Fruit fly (Drosophila melanogaster): ENCODE data around the gene xit.

- TF ChIP-seq pros (GFP tag; optimal IDR thresholded peaks at IDR 0.05) (no peak), dysf (GFP tag; IDR thresholded peaks at IDR 0.05) (no peak), shn (GFP tag; optimal IDR thresholded peaks at IDR 0.05) (no peak), CG3838 (GFP tag; optimal IDR thresholded peaks at IDR 0.05) (no peak), Tbp (GFP tag; optimal IDR thresholded peaks at IDR 0.05) (no peak), Ssrp (tag; optimal IDR thresholded peaks at IDR 0.05) (peak; percentile 7), CG18619 (GFP tag; optimal IDR thresholded peaks at IDR 0.05) (no peak), CG32532 (GFP tag; IDR thresholded peaks at IDR 0.05) (no peak), dimm (GFP tag; IDR thresholded peaks at IDR 0.05) (no peak), h (optimal IDR thresholded peaks at IDR 0.05) (no peak), cwo (GFP tag; optimal IDR thresholded peaks at IDR 0.05) (no peak)
Measured at dm6 chrX:6868629-6869579, 48.1 kb downstream of the xit start.
